Worm (Caenorhabditis elegans) whole organism, young adult: ENCODE data around the gene C16C8.14.

Experiments
- B0261.1 ChIP-seq: sonication (generic microtip); optimal IDR thresholded peaks from 2 replicates; lab custom pipeline; 2016; ENCODE audit warnings: mild to moderate bottlenecking, missing genetic modification characterization, moderate library complexity, missing compliant biosample characterization
- B0336.3 ChIP-seq: fragments of 200-800 bp; sonication (Bioruptor generic); IDR thresholded peaks from 2 replicates; pipeline ENCODE4 v1.3.6; 2022; ENCODE audit warnings: missing genetic modification characterization, missing compliant biosample characterization
- C06A6.2 ChIP-seq: fragments of 200-800 bp; sonication (Bioruptor generic); conservative IDR thresholded peaks from 2 replicates; pipeline ENCODE4 v1.3.6; 2022; ENCODE audit warnings: missing genetic modification characterization, missing compliant biosample characterization
- D2030.7 ChIP-seq: fragments of 200-800 bp; sonication (Bioruptor generic); IDR thresholded peaks from 2 replicates; pipeline ENCODE4 v1.3.6; 2022; ENCODE audit warnings: missing genetic modification reagents, missing genetic modification characterization, missing compliant biosample characterization
- F22D6.2 ChIP-seq: sonication (generic microtip); optimal IDR thresholded peaks from 2 replicates; lab custom pipeline; 2016; ENCODE audit warnings: mild to moderate bottlenecking, missing genetic modification characterization, missing compliant biosample characterization
- F39B2.1 ChIP-seq: fragments of 200-800 bp; sonication (Bioruptor generic); IDR thresholded peaks from 2 replicates; pipeline ENCODE4 v1.3.6; 2022; ENCODE audit warnings: missing genetic modification reagents, missing genetic modification characterization, missing compliant biosample characterization
- F52B5.7 ChIP-seq: sonication (generic microtip); optimal IDR thresholded peaks from 2 replicates; lab custom pipeline; 2016; ENCODE audit warnings: mild to moderate bottlenecking, missing genetic modification characterization, missing compliant biosample characterization
- F57A8.1 ChIP-seq: fragments of 200-800 bp; sonication (Bioruptor generic); optimal IDR thresholded peaks from 2 replicates; lab custom pipeline; 2018; ENCODE audit warnings: mild to moderate bottlenecking, missing genetic modification characterization, moderate library complexity, missing compliant biosample characterization
- T26A5.8 ChIP-seq: sonication (generic microtip); optimal IDR thresholded peaks from 2 replicates; lab custom pipeline; 2016; ENCODE audit warnings: missing genetic modification characterization, missing compliant biosample characterization
- akir-1 ChIP-seq: fragments of 200-800 bp; sonication (Bioruptor generic); optimal IDR thresholded peaks from 2 replicates; lab custom pipeline; 2018; ENCODE audit warnings: mild to moderate bottlenecking, missing genetic modification characterization, moderate library complexity, missing compliant biosample characterization
- ama-1 ChIP-seq, 3 experiments: fragments of 150-350 bp in 1 of 3; sonication (generic microtip) in 2 of 3; optimal IDR thresholded peaks; 2 replicates each; lab custom pipeline; 2014 to 2018; ENCODE audit warnings: missing biosample characterization in 2 of 3, missing genetic modification characterization in 2 of 3, missing genetic modification reagents in 2 of 3
- cebp-1 ChIP-seq, 2 experiments: fragments of 200-800 bp in 1 of 2; sonication (Bioruptor generic) in 1 of 2; sonication (generic microtip) in 1 of 2; IDR thresholded peaks in 1 of 2; optimal IDR thresholded peaks in 1 of 2; 2 replicates each; pipeline versions ENCODE4 v1.3.6 to Lab custom; 2017 to 2022; ENCODE audit warnings: missing compliant biosample characterization in 2 of 2, missing genetic modification characterization in 2 of 2, mild to moderate bottlenecking in 1 of 2, missing genetic modification reagents in 1 of 2, moderate library complexity in 1 of 2
- die-1 ChIP-seq: sonication (generic microtip); optimal IDR thresholded peaks from 2 replicates; lab custom pipeline; 2016; ENCODE audit warnings: missing genotype, mild to moderate bottlenecking, missing genetic modification characterization, missing compliant biosample characterization
- dox-1 ChIP-seq: fragments of 200-800 bp; sonication (Bioruptor generic); IDR thresholded peaks from 2 replicates; pipeline ENCODE4 v1.3.6; 2022; ENCODE audit warnings: missing genetic modification reagents, missing genetic modification characterization, missing compliant biosample characterization
- dpl-1 ChIP-seq: fragments of 150-350 bp; optimal IDR thresholded peaks from 2 replicates; lab custom pipeline; 2014; ENCODE audit warnings: missing biosample characterization, missing genetic modification reagents, missing genetic modification characterization
- efl-1 ChIP-seq: fragments of 150-350 bp; optimal IDR thresholded peaks from 2 replicates; lab custom pipeline; 2014; ENCODE audit warnings: missing biosample characterization, missing genetic modification reagents, missing genetic modification characterization
- ets-4 ChIP-seq: fragments of 200-800 bp; sonication (Bioruptor generic); optimal IDR thresholded peaks from 2 replicates; lab custom pipeline; 2018; ENCODE audit warnings: mild to moderate bottlenecking, missing genetic modification characterization, missing compliant biosample characterization
- hrde-1 ChIP-seq: sonication (generic microtip); optimal IDR thresholded peaks from 2 replicates; lab custom pipeline; 2016; ENCODE audit warnings: missing genetic modification characterization, mild to moderate bottlenecking, missing compliant biosample characterization, moderate library complexity, missing genotype, missing genetic modification reagents, borderline replicate concordance
- let-526 ChIP-seq: fragments of 200-800 bp; sonication (Bioruptor generic); IDR thresholded peaks from 2 replicates; pipeline ENCODE4 v1.3.6; 2022; ENCODE audit warnings: missing genetic modification reagents, missing genetic modification characterization, missing compliant biosample characterization
- lin-54 ChIP-seq: fragments of 200-800 bp; sonication (Bioruptor generic); optimal IDR thresholded peaks from 2 replicates; lab custom pipeline; 2018; ENCODE audit warnings: mild to moderate bottlenecking, missing genetic modification characterization, missing compliant biosample characterization
- lsl-1 ChIP-seq: fragments of 200-800 bp; sonication (Bioruptor generic); optimal IDR thresholded peaks from 2 replicates; lab custom pipeline; 2018; ENCODE audit warnings: mild to moderate bottlenecking, missing genetic modification characterization, moderate library complexity, missing compliant biosample characterization
- madf-6 ChIP-seq: fragments of 200-800 bp; sonication (Bioruptor generic); IDR thresholded peaks from 2 replicates; pipeline ENCODE4 v1.3.6; 2022; ENCODE audit warnings: missing genetic modification reagents, missing genetic modification characterization, missing compliant biosample characterization
- mcd-1 ChIP-seq: fragments of 200-800 bp; sonication (Bioruptor generic); IDR thresholded peaks from 2 replicates; pipeline ENCODE4 v1.3.6; 2022; ENCODE audit warnings: missing genetic modification reagents, missing genetic modification characterization, missing compliant biosample characterization
- nfya-1 ChIP-seq: sonication (generic microtip); optimal IDR thresholded peaks from 2 replicates; lab custom pipeline; 2017; ENCODE audit warnings: antibody characterized with exemption, missing compliant biosample characterization, missing genetic modification characterization, borderline replicate concordance; ENCODE audit not compliant: insufficient read depth
- nhr-27 ChIP-seq: fragments of 200-800 bp; sonication (Bioruptor generic); optimal IDR thresholded peaks from 2 replicates; lab custom pipeline; 2018; ENCODE audit warnings: mild to moderate bottlenecking, missing genetic modification characterization, moderate library complexity, missing compliant biosample characterization
- rec-8 ChIP-seq, 2 experiments: sonication (generic microtip); optimal IDR thresholded peaks; 2 replicates each; lab custom pipeline; 2016; ENCODE audit warnings: mild to moderate bottlenecking in 2 of 2, missing genetic modification characterization in 2 of 2, missing genetic modification reagents in 2 of 2, missing genotype in 2 of 2, missing biosample characterization in 1 of 2, missing compliant biosample characterization in 1 of 2, moderate library complexity in 1 of 2
- sea-2 ChIP-seq: fragments of 200-800 bp; sonication (Bioruptor generic); IDR thresholded peaks from 2 replicates; pipeline ENCODE4 v1.3.6; 2022; ENCODE audit warnings: missing genetic modification characterization, missing compliant biosample characterization
- snpc-3.4 ChIP-seq: sonication (generic microtip); optimal IDR thresholded peaks from 2 replicates; lab custom pipeline; 2017; ENCODE audit warnings: missing genetic modification characterization, mild to moderate bottlenecking, missing compliant biosample characterization, antibody characterized with exemption, moderate library complexity, missing genotype, missing genetic modification reagents
- snpc-4 ChIP-seq, 5 experiments: fragments of 150-350 bp in 1 of 5; sonication (generic microtip) in 4 of 5; optimal IDR thresholded peaks; 2 replicates each; lab custom pipeline; 2014 to 2018; ENCODE audit warnings: missing genetic modification characterization in 5 of 5, missing biosample characterization in 3 of 5, antibody characterized with exemption in 2 of 5, mild to moderate bottlenecking in 2 of 5, missing compliant biosample characterization in 2 of 5, missing genotype in 2 of 5, moderate library complexity in 2 of 5, missing genetic modification reagents in 1 of 5
- sptf-2 ChIP-seq: fragments of 200-800 bp; sonication (Bioruptor generic); optimal IDR thresholded peaks from 2 replicates; lab custom pipeline; 2018; ENCODE audit warnings: mild to moderate bottlenecking, missing genetic modification characterization, missing compliant biosample characterization
- tbx-9 ChIP-seq: sonication (generic microtip); optimal IDR thresholded peaks from 2 replicates; lab custom pipeline; 2016; ENCODE audit warnings: borderline replicate concordance, missing genetic modification characterization, inconsistent platforms, missing compliant biosample characterization
- xnd-1 ChIP-seq: sonication (generic microtip); optimal IDR thresholded peaks from 2 replicates; lab custom pipeline; 2016; ENCODE audit warnings: missing genotype, missing genetic modification reagents, missing genetic modification characterization, missing compliant biosample characterization
- zim-3 ChIP-seq: sonication (generic microtip); optimal IDR thresholded peaks from 2 replicates; lab custom pipeline; 2017; ENCODE audit warnings: mild to moderate bottlenecking, missing genetic modification characterization, moderate library complexity, missing compliant biosample characterization
- ztf-18 ChIP-seq: sonication (generic microtip); optimal IDR thresholded peaks from 2 replicates; lab custom pipeline; 2016; ENCODE audit warnings: missing genotype, mild to moderate bottlenecking, missing genetic modification characterization, missing compliant biosample characterization
- ztf-28 ChIP-seq: fragments of 200-800 bp; sonication (Bioruptor generic); IDR thresholded peaks from 2 replicates; pipeline ENCODE4 v1.3.6; 2022; ENCODE audit warnings: missing genetic modification reagents, missing genetic modification characterization, missing compliant biosample characterization
- ztf-3 ChIP-seq: fragments of 200-800 bp; sonication (Bioruptor generic); optimal IDR thresholded peaks from 2 replicates; lab custom pipeline; 2018; ENCODE audit warnings: mild to moderate bottlenecking, missing genetic modification characterization, missing compliant biosample characterization

The C16C8.14 gene

ce11 chrII:3470549-3470948 is 20.9 kb downstream of the C16C8.14 start, which contains the start of gene Y49F6B.20:
Y49F6B.20 (minus strand) TSS chrII:3470649.
- TF ChIP-seq hrde-1 (no peak), F57A8.1 (GFP tag; lab: Kevin White, UChicago) (no peak), F52B5.7 (tag; lab: Kevin White, UChicago) (no peak), akir-1 (no peak), ets-4 (no peak), dox-1 (no peak), F39B2.1 (GFP tag; lab: Robert Waterston, UW) (no peak), nhr-27 (tag; lab: Kevin White, UChicago) (no peak), mcd-1 (GFP tag; lab: Robert Waterston, UW) (no peak), snpc-3.4 (tag; lab: Kevin White, UChicago) (no peak), dpl-1 (GFP tag; lab: Kevin White, UChicago) (no peak), let-526 (GFP tag; lab: Robert Waterston, UW) (no peak)

ce11 chrII:3471603-3472002 is 22.0 kb downstream of the C16C8.14 start, which contains the start of gene Y49F6B.13:
Y49F6B.13 (minus strand) TSS chrII:3471703.
- TF ChIP-seq lsl-1 (GFP tag; lab: Kevin White, UChicago) = no peak
- no peak for TF ChIP-seq sea-2 (GFP tag; lab: Robert Waterston, UW)
- TF ChIP-seq sptf-2 (GFP tag; lab: Kevin White, UChicago) = no peak
- no peak for TF ChIP-seq ztf-18 (tag; lab: Kevin White, UChicago)
- no peak for TF ChIP-seq nhr-27 (tag; lab: Kevin White, UChicago)
- TF ChIP-seq T26A5.8 (tag; lab: Kevin White, UChicago) = no peak
- no peak for TF ChIP-seq zim-3
- no peak for TF ChIP-seq die-1 (tag; lab: Kevin White, UChicago)
- TF ChIP-seq ztf-3 (GFP tag; lab: Kevin White, UChicago) = no peak
- TF ChIP-seq snpc-4 (GFP tag; optimal IDR thresholded peaks at IDR 0.05; lab: Kevin White, UChicago) = no peak
- no peak for TF ChIP-seq snpc-4 (tag; optimal IDR thresholded peaks at IDR 0.05; lab: Kevin White, UChicago)
- TF ChIP-seq ama-1 (optimal IDR thresholded peaks at IDR 0.05; lab: Kevin White, UChicago) = no peak
- TF ChIP-seq ama-1 (GFP tag; optimal IDR thresholded peaks at IDR 0.05; lab: Kevin White, UChicago) = no peak

- no peak for TF ChIP-seq lin-54 (GFP tag; lab: Kevin White, UChicago)
- TF ChIP-seq tbx-9 = no peak
- TF ChIP-seq xnd-1 = no peak
- TF ChIP-seq cebp-1 (GFP tag; IDR thresholded peaks at IDR 0.05; lab: Robert Waterston, UW) = no peak
- no peak for TF ChIP-seq cebp-1 (tag; optimal IDR thresholded peaks at IDR 0.05; lab: Kevin White, UChicago)
- no peak for TF ChIP-seq madf-6 (GFP tag; lab: Robert Waterston, UW)
- TF ChIP-seq ama-1 (optimal IDR thresholded peaks at IDR 0.05; lab: Kevin White, UChicago) = no peak
- TF ChIP-seq ama-1 (GFP tag; optimal IDR thresholded peaks at IDR 0.05; lab: Kevin White, UChicago) = no peak
- no peak for TF ChIP-seq D2030.7 (GFP tag; lab: Robert Waterston, UW)
- TF ChIP-seq C06A6.2 = no peak
- TF ChIP-seq efl-1 = no peak
- TF ChIP-seq nfya-1 (tag; lab: Kevin White, UChicago) = no peak
These were observed 22.7 kb downstream of the C16C8.14 start, which contains the start of gene Y49F6B.12 for ce11 chrII:3472316-3472715. Y49F6B.12 (minus strand) TSS chrII:3472416.

- TF ChIP-seq ztf-28 (GFP tag; lab: Robert Waterston, UW) = no peak
- TF ChIP-seq B0261.1 (tag; lab: Kevin White, UChicago) = no peak
- no peak for TF ChIP-seq rec-8 (tag; optimal IDR thresholded peaks at IDR 0.05; lab: Kevin White, UChicago)
- no peak for TF ChIP-seq B0336.3 (GFP tag; lab: Robert Waterston, UW)
- TF ChIP-seq F22D6.2 (tag; lab: Kevin White, UChicago) = no peak
These were observed 23.2 kb downstream of the C16C8.14 start, which contains the start of gene Y49F6B.6 for ce11 chrII:3472817-3473216. Y49F6B.6 (plus strand) TSS chrII:3473117.
